Worm (Caenorhabditis elegans) whole organism, L3 larva: ENCODE results near the gene F37B4.15.

Experiments used
- aly-2 ChIP-seq: fragments of 150-350 bp; optimal IDR thresholded peaks from 2 replicates; lab custom pipeline; 2014; ENCODE audit warnings: missing biosample characterization, missing genetic modification characterization
- elt-3 ChIP-seq, 3 experiments: fragments of 150-350 bp in 1 of 3; sonication (generic microtip) in 2 of 3; optimal IDR thresholded peaks; 2 replicates in 2 of 3; 4 replicates in 1 of 3; lab custom pipeline; 2014 to 2017; ENCODE audit warnings: missing biosample characterization in 3 of 3, missing genetic modification characterization in 3 of 3
- mdl-1 ChIP-seq: fragments of 150-350 bp; optimal IDR thresholded peaks from 2 replicates; lab custom pipeline; 2014; ENCODE audit warnings: missing biosample characterization, missing genetic modification characterization
- nhr-237 ChIP-seq: fragments of 150-350 bp; optimal IDR thresholded peaks from 2 replicates; lab custom pipeline; 2014; ENCODE audit warnings: missing biosample characterization, missing genetic modification characterization
- nhr-77 ChIP-seq: fragments of 150-350 bp; optimal IDR thresholded peaks from 2 replicates; lab custom pipeline; 2014; ENCODE audit warnings: missing biosample characterization, missing genetic modification characterization
- unc-62 ChIP-seq: fragments of 150-350 bp; sonication (generic microtip); optimal IDR thresholded peaks from 4 replicates; lab custom pipeline; 2014; ENCODE audit warnings: missing biosample characterization, missing genetic modification reagents, missing genetic modification characterization

DNA sequence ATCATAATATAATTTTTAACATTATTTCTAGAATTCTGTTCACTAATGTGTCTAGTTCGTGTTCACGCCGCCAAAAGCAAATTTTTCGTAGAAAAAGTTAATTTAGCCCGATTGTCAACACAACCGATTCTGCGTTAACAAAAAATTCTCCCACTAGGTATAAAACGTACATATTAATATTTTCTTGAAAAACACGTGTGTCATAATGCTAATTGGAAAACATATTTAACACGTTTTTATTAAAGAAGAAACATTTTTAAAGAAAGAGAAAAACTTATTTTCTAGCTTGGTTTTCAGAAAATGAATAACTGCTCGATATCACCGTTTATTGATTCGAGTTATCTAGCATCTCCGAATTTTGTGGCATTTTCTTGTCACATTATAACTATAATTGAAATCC is 21.9 kb upstream of the F37B4.15 start, which contains the start of gene srh-243:
- TF ChIP-seq mdl-1 (tag; lab: Kevin White, UChicago) (no peak), elt-3 (tag; optimal IDR thresholded peaks at IDR 0.05; lab: Kevin White, UChicago) (no peak), nhr-77 (no peak), unc-62 (GFP tag; lab: Kevin White, UChicago) (no peak), aly-2 (tag; lab: Kevin White, UChicago) (no peak), nhr-237 (tag; lab: Kevin White, UChicago) (no peak)
